Worm (Caenorhabditis elegans) whole organism, L2 larva: ENCODE data around the gene irld-4.

Experiments used
- C34F6.9 ChIP-seq: fragments of 150-350 bp; optimal IDR thresholded peaks from 2 replicates; lab custom pipeline; 2014; ENCODE audit warnings: missing biosample characterization, missing genetic modification characterization
- F13H6.1 ChIP-seq: sonication (generic microtip); optimal IDR thresholded peaks from 2 replicates; lab custom pipeline; 2016; ENCODE audit warnings: missing genetic modification characterization, missing compliant biosample characterization
- R02D3.7 ChIP-seq: fragments of 150-350 bp; optimal IDR thresholded peaks from 2 replicates; lab custom pipeline; 2014; ENCODE audit warnings: missing biosample characterization, missing genetic modification characterization
- Y55F3AM.14 ChIP-seq: fragments of 200-800 bp; sonication (Bioruptor generic); optimal IDR thresholded peaks from 2 replicates; lab custom pipeline; 2018; ENCODE audit warnings: mild to moderate bottlenecking, missing genetic modification characterization, missing compliant biosample characterization
- ZK546.5 ChIP-seq: sonication (generic microtip); optimal IDR thresholded peaks from 2 replicates; lab custom pipeline; 2017; ENCODE audit warnings: missing biosample characterization, missing genetic modification characterization
- alr-1 ChIP-seq: fragments of 150-350 bp; optimal IDR thresholded peaks from 2 replicates; lab custom pipeline; 2014; ENCODE audit warnings: missing biosample characterization, missing genetic modification characterization
- ama-1 ChIP-seq: fragments of 150-350 bp; optimal IDR thresholded peaks from 2 replicates; lab custom pipeline; 2018; ENCODE audit warnings: inconsistent platforms
- blmp-1 ChIP-seq: sonication (generic microtip); optimal IDR thresholded peaks from 2 replicates; lab custom pipeline; 2017; ENCODE audit warnings: missing genetic modification characterization, mild to moderate bottlenecking, missing compliant biosample characterization, antibody characterized with exemption, moderate library complexity; ENCODE audit not compliant: insufficient read depth
- ceh-16 ChIP-seq: fragments of 150-350 bp; optimal IDR thresholded peaks from 2 replicates; lab custom pipeline; 2014; ENCODE audit warnings: missing biosample characterization, missing genetic modification characterization
- ceh-82 ChIP-seq: fragments of 150-350 bp; optimal IDR thresholded peaks from 2 replicates; lab custom pipeline; 2014; ENCODE audit warnings: missing biosample characterization, missing genetic modification characterization
- crh-2 ChIP-seq: sonication (generic microtip); optimal IDR thresholded peaks from 2 replicates; lab custom pipeline; 2017; ENCODE audit warnings: missing biosample characterization, missing genetic modification characterization
- dmd-4 ChIP-seq: sonication (generic microtip); optimal IDR thresholded peaks from 2 replicates; lab custom pipeline; 2017; ENCODE audit warnings: missing biosample characterization, missing genetic modification characterization
- egl-27 ChIP-seq: sonication (generic microtip); optimal IDR thresholded peaks from 3 replicates; lab custom pipeline; 2017; ENCODE audit warnings: missing biosample characterization, missing genetic modification reagents, missing genetic modification characterization
- elt-1 ChIP-seq: fragments of 150-350 bp; optimal IDR thresholded peaks from 2 replicates; lab custom pipeline; 2014; ENCODE audit warnings: missing biosample characterization, missing genetic modification characterization
- elt-3 ChIP-seq: sonication (generic microtip); optimal IDR thresholded peaks from 2 replicates; lab custom pipeline; 2017; ENCODE audit warnings: missing biosample characterization, missing genetic modification characterization
- fos-1 ChIP-seq: fragments of 150-350 bp; optimal IDR thresholded peaks from 2 replicates; lab custom pipeline; 2014; ENCODE audit warnings: missing biosample characterization, missing genetic modification characterization
- gmeb-1 ChIP-seq: fragments of 150-350 bp; optimal IDR thresholded peaks from 2 replicates; lab custom pipeline; 2014; ENCODE audit warnings: missing biosample characterization, missing genetic modification characterization
- lin-13 ChIP-seq: fragments of 150-350 bp; optimal IDR thresholded peaks from 2 replicates; lab custom pipeline; 2014; ENCODE audit warnings: missing biosample characterization, missing genetic modification reagents, missing genetic modification characterization
- lin-39 ChIP-seq: fragments of 150-350 bp; optimal IDR thresholded peaks from 2 replicates; lab custom pipeline; 2014; ENCODE audit warnings: missing biosample characterization, missing genetic modification reagents, missing genetic modification characterization
- lsy-2 ChIP-seq, 2 experiments: fragments of 150-350 bp in 1 of 2; sonication (generic microtip) in 1 of 2; optimal IDR thresholded peaks; 2 replicates each; lab custom pipeline; 2014 to 2017; ENCODE audit warnings: missing biosample characterization in 2 of 2, missing genetic modification characterization in 2 of 2
- mab-5 ChIP-seq: fragments of 150-350 bp; optimal IDR thresholded peaks from 2 replicates; lab custom pipeline; 2014; ENCODE audit warnings: missing biosample characterization, missing genetic modification characterization
- mdl-1 ChIP-seq, 2 experiments: fragments of 150-350 bp in 1 of 2; sonication (generic microtip) in 1 of 2; optimal IDR thresholded peaks; 2 replicates each; lab custom pipeline; 2017; ENCODE audit warnings: missing biosample characterization in 2 of 2, missing genetic modification characterization in 2 of 2
- nhr-10 ChIP-seq: sonication (generic microtip); optimal IDR thresholded peaks from 2 replicates; lab custom pipeline; 2017; ENCODE audit warnings: missing biosample characterization, missing genetic modification characterization
- nhr-12 ChIP-seq: fragments of 150-350 bp; optimal IDR thresholded peaks from 2 replicates; lab custom pipeline; 2014; ENCODE audit warnings: missing biosample characterization, missing genetic modification characterization
- nhr-129 ChIP-seq: fragments of 150-350 bp; optimal IDR thresholded peaks from 2 replicates; lab custom pipeline; 2014; ENCODE audit warnings: missing biosample characterization, missing genetic modification characterization
- nhr-21 ChIP-seq: fragments of 150-350 bp; optimal IDR thresholded peaks from 2 replicates; lab custom pipeline; 2014; ENCODE audit warnings: missing biosample characterization, missing genetic modification characterization
- nhr-23 ChIP-seq: fragments of 150-350 bp; optimal IDR thresholded peaks from 2 replicates; lab custom pipeline; 2014; ENCODE audit warnings: missing biosample characterization, missing genetic modification reagents, missing genetic modification characterization
- nhr-237 ChIP-seq: fragments of 150-350 bp; optimal IDR thresholded peaks from 2 replicates; lab custom pipeline; 2014; ENCODE audit warnings: missing biosample characterization, missing genetic modification characterization
- nhr-25 ChIP-seq: fragments of 150-350 bp; sonication (generic microtip); optimal IDR thresholded peaks from 3 replicates; lab custom pipeline; 2014; ENCODE audit warnings: missing biosample characterization, missing genetic modification characterization
- nhr-6 ChIP-seq: fragments of 150-350 bp; optimal IDR thresholded peaks from 2 replicates; lab custom pipeline; 2014; ENCODE audit warnings: missing biosample characterization, missing genetic modification characterization
- nhr-77 ChIP-seq: fragments of 150-350 bp; optimal IDR thresholded peaks from 2 replicates; lab custom pipeline; 2014; ENCODE audit warnings: missing biosample characterization, missing genetic modification characterization
- peb-1 ChIP-seq: fragments of 150-350 bp; optimal IDR thresholded peaks from 2 replicates; lab custom pipeline; 2014; ENCODE audit warnings: missing biosample characterization, missing genetic modification characterization
- sem-4 ChIP-seq: fragments of 150-350 bp; optimal IDR thresholded peaks from 2 replicates; lab custom pipeline; 2014; ENCODE audit warnings: missing biosample characterization, missing genetic modification reagents, missing genetic modification characterization
- skn-1 ChIP-seq: sonication (generic microtip); optimal IDR thresholded peaks from 2 replicates; lab custom pipeline; 2017; ENCODE audit warnings: missing biosample characterization, missing genetic modification characterization
- sma-3 ChIP-seq: sonication (generic microtip); optimal IDR thresholded peaks from 2 replicates; lab custom pipeline; 2016; ENCODE audit warnings: missing genetic modification reagents, missing genetic modification characterization, missing compliant biosample characterization
- sma-9 ChIP-seq, 2 experiments: fragments of 150-350 bp in 1 of 2; sonication (generic microtip) in 1 of 2; optimal IDR thresholded peaks; 2 replicates each; lab custom pipeline; 2014 to 2016; ENCODE audit warnings: missing genetic modification characterization in 2 of 2, mild to moderate bottlenecking in 1 of 2, missing biosample characterization in 1 of 2, missing compliant biosample characterization in 1 of 2, missing genetic modification reagents in 1 of 2, moderate library complexity in 1 of 2
- snpc-4 ChIP-seq: fragments of 150-350 bp; optimal IDR thresholded peaks from 2 replicates; lab custom pipeline; 2014; ENCODE audit warnings: missing biosample characterization, missing genetic modification characterization
- unc-39 ChIP-seq: fragments of 150-350 bp; optimal IDR thresholded peaks from 2 replicates; lab custom pipeline; 2014; ENCODE audit warnings: missing biosample characterization, missing genetic modification characterization
- unc-55 ChIP-seq: fragments of 150-350 bp; sonication (generic microtip); optimal IDR thresholded peaks from 3 replicates; lab custom pipeline; 2014; ENCODE audit warnings: missing biosample characterization, missing genetic modification reagents, missing genetic modification characterization
- unc-62 ChIP-seq: fragments of 150-350 bp; optimal IDR thresholded peaks from 2 replicates; lab custom pipeline; 2014; ENCODE audit warnings: missing biosample characterization, missing genetic modification reagents, missing genetic modification characterization
- zag-1 ChIP-seq: fragments of 150-350 bp; optimal IDR thresholded peaks from 2 replicates; lab custom pipeline; 2014; ENCODE audit warnings: missing biosample characterization, missing genetic modification characterization
- ztf-1 ChIP-seq: fragments of 200-800 bp; sonication (Bioruptor generic); conservative IDR thresholded peaks from 2 replicates; pipeline ENCODE4 v1.3.6; 2022; ENCODE audit warnings: missing genetic modification characterization, missing compliant biosample characterization
- ztf-11 ChIP-seq: sonication (generic microtip); optimal IDR thresholded peaks from 2 replicates; lab custom pipeline; 2017; ENCODE audit warnings: missing biosample characterization, missing genetic modification characterization
- ztf-4 ChIP-seq: fragments of 150-350 bp; optimal IDR thresholded peaks from 2 replicates; lab custom pipeline; 2014; ENCODE audit warnings: missing biosample characterization, missing genetic modification characterization

irld-4 gene

ce11 chrIV:14632799-14633198, at the start of gene irld-4:
Gene irld-4, plus strand, starts transcription at chrIV:14633099.
- TF ChIP-seq skn-1, result no peak
- TF ChIP-seq lin-13, result no peak
- no peak for TF ChIP-seq gmeb-1
- TF ChIP-seq alr-1, result no peak
- TF ChIP-seq nhr-129 (tag; lab: Kevin White, UChicago), result no peak
- TF ChIP-seq unc-62 (GFP tag; lab: Kevin White, UChicago), result no peak
- TF ChIP-seq mab-5 (tag; lab: Kevin White, UChicago), result no peak
- no peak for TF ChIP-seq sma-3 (GFP tag; lab: Kevin White, UChicago)
- no peak for TF ChIP-seq lin-39
- no peak for TF ChIP-seq blmp-1 (tag; lab: Kevin White, UChicago)
- TF ChIP-seq ama-1 (lab: Kevin White, UChicago), result no peak
- no peak for TF ChIP-seq ztf-1 (GFP tag; lab: Robert Waterston, UW)
- no peak for TF ChIP-seq Y55F3AM.14 (GFP tag; lab: Kevin White, UChicago)
- no peak for TF ChIP-seq unc-55 (GFP tag; lab: Kevin White, UChicago)

ce11 chrIV:14586759-14587158, 46.1 kb upstream of the irld-4 start:
- TF ChIP-seq mdl-1 (tag; optimal IDR thresholded peaks at IDR 0.05; lab: Kevin White, UChicago), result no peak
- no peak for TF ChIP-seq ztf-1 (GFP tag; lab: Robert Waterston, UW)
- TF ChIP-seq ceh-16 (tag; lab: Kevin White, UChicago), result no peak
- TF ChIP-seq zag-1 (tag; lab: Kevin White, UChicago), result no peak
- no peak for TF ChIP-seq nhr-12
- no peak for TF ChIP-seq gmeb-1

ce11 chrIV:14587589-14587988, 45.3 kb upstream of the irld-4 start:
- TF ChIP-seq ceh-16 (tag; lab: Kevin White, UChicago) (no peak), mab-5 (tag; lab: Kevin White, UChicago) (no peak), crh-2 (no peak), mdl-1 (tag; optimal IDR thresholded peaks at IDR 0.05; lab: Kevin White, UChicago) (no peak), nhr-77 (tag; lab: Kevin White, UChicago) (no peak), ceh-82 (tag; lab: Kevin White, UChicago) (no peak), nhr-25 (tag; lab: Kevin White, UChicago) (no peak), nhr-21 (tag; lab: Kevin White, UChicago) (no peak), nhr-12 (no peak), snpc-4 (tag; lab: Kevin White, UChicago) (no peak), zag-1 (tag; lab: Kevin White, UChicago) (no peak), sma-3 (GFP tag; lab: Kevin White, UChicago) (no peak), lsy-2 (tag; optimal IDR thresholded peaks at IDR 0.05; lab: Kevin White, UChicago) (no peak), lin-39 (no peak), unc-55 (GFP tag; lab: Kevin White, UChicago) (no peak)

- TF ChIP-seq mdl-1 (tag; optimal IDR thresholded peaks at IDR 0.05; lab: Kevin White, UChicago) (peak; percentile 78 to 92), unc-39 (no peak), sma-3 (GFP tag; lab: Kevin White, UChicago) (peak; percentile 99), nhr-6 (tag; lab: Kevin White, UChicago) (peak; percentile 89), nhr-21 (tag; lab: Kevin White, UChicago) (peak; percentile 97), gmeb-1 (peak; percentile 76), sem-4 (tag; lab: Kevin White, UChicago) (peak; percentile 51), nhr-129 (tag; lab: Kevin White, UChicago) (peak; percentile 93), blmp-1 (tag; lab: Kevin White, UChicago) (peak; percentile 86), egl-27 (tag; lab: Kevin White, UChicago) (peak; percentile 94), snpc-4 (tag; lab: Kevin White, UChicago) (no peak), nhr-23 (no peak), fos-1 (tag; lab: Kevin White, UChicago) (peak; percentile 96), nhr-237 (tag; lab: Kevin White, UChicago) (no peak), skn-1 (peak; percentile 83), Y55F3AM.14 (GFP tag; lab: Kevin White, UChicago) (peak; percentile 91), F13H6.1 (peak; percentile 94), zag-1 (tag; lab: Kevin White, UChicago) (no peak), sma-9 (GFP tag; optimal IDR thresholded peaks at IDR 0.05; lab: Kevin White, UChicago) (peak; percentile 100), sma-9 (tag; optimal IDR thresholded peaks at IDR 0.05; lab: Kevin White, UChicago) (peak; percentile 93), peb-1 (tag; lab: Kevin White, UChicago) (no peak), ztf-11 (tag; lab: Kevin White, UChicago) (no peak), ztf-1 (GFP tag; lab: Robert Waterston, UW) (no peak), R02D3.7 (tag; lab: Kevin White, UChicago) (no peak), nhr-25 (tag; lab: Kevin White, UChicago) (peak; percentile 97), unc-55 (GFP tag; lab: Kevin White, UChicago) (no peak), mab-5 (tag; lab: Kevin White, UChicago) (no peak), elt-3 (no peak), alr-1 (no peak), nhr-10 (no peak), lsy-2 (tag; optimal IDR thresholded peaks at IDR 0.05; lab: Kevin White, UChicago) (peak; percentile 7 to 92), lin-39 (no peak), C34F6.9 (peak; percentile 35), ztf-4 (tag; lab: Kevin White, UChicago) (peak; percentile 50), elt-1 (tag; lab: Kevin White, UChicago) (no peak), lin-13 (peak; percentile 58), ZK546.5 (no peak), dmd-4 (no peak), crh-2 (peak; percentile 97)
Measured at ce11 chrIV:14594249-14594648, 38.6 kb upstream of the irld-4 start.
